Worm (Caenorhabditis elegans): ENCODE measurements around the gene C44B7.5.

DNA sequence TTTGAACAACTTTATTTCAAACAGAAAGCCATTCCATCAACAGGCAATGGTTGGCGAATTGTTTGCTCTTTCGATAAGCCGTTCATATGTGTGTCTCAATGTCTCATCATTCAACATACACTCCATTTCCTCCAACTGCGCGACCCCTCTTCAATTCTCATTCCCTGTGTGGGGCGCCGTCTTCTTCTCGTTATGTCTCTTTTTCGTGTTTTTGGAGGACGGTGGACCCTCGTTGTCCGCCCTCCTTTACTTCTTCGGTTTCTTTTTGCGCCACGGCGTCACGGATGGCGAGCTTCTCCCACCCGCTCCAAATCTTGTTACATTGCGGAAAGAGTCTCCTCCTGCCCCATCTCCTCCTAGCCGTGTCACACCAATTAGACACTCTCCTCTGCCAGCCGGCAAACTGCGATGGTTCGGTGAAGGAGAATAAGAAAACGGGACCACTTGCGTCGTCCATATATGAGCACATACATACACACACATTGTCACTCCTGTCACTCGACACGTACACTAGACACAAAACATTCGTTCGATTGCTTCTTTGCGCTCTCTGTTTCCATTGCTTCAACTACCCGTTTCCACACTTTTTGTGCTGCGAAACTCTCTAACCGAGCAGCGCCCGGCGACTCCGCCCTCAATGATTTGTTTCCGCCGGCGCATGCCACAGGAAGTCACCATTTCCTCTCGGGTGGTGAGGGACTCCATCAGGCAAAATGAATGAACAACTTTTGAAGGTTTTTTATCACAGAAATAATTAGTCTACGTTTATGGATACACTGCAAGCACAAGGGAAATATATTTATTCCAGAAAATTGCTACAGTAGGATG, 44.1 kb downstream of the C44B7.5 start:
- no peak for TF ChIP-seq lin-39 (tag; optimal IDR thresholded peaks at IDR 0.05)
- TF ChIP-seq mdl-1 (tag; optimal IDR thresholded peaks at IDR 0.05): no peak
- no peak for TF ChIP-seq unc-39 (tag; optimal IDR thresholded peaks at IDR 0.05)
- TF ChIP-seq egl-27 (tag; optimal IDR thresholded peaks at IDR 0.05): no peak
- no peak for TF ChIP-seq nhr-6 (tag; optimal IDR thresholded peaks at IDR 0.05)
